Worm (Caenorhabditis elegans): ENCODE measurements around the gene srt-17.

DNA sequence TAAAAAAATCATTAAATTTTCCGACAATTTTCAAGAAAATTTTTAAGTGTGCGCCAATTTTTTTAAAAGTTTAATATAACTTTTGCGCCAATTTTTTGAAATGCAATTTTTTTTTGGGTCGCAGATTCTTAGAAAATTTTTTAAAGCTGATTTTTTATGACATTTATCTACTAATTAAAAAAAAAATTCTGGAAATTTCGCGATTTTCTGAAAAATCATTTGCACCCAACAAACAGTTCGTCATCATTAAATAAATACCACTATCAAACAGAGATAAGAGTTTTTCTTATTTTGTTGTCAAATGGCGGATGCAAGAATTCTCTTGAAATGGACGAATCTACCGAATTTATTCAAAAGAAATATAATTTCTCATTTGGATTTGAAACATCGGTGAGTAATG, 9.5 kb downstream of the srt-17 start, which contains the start of gene F48G7.13:
- TF ChIP-seq him-1 (tag; optimal IDR thresholded peaks at IDR 0.05) = no peak
- TF ChIP-seq dao-5 (tag; optimal IDR thresholded peaks at IDR 0.05) = no peak
